Worm (Caenorhabditis elegans) whole organism, midembryonic: ENCODE results near the gene Y54G11A.14.
A peak's percentile ranks its signal among the peaks of the same experiment; 100 is the strongest.
"Not testable (repeated sequence)": the region's sequence is repeated elsewhere in the genome, so short reads cannot be mapped to it uniquely, and the experiment has no call there.

Experiments
- cog-1 ChIP-seq: sonication (generic microtip); optimal IDR thresholded peaks from 2 replicates; lab custom pipeline; 2016; ENCODE audit warnings: missing genetic modification characterization, missing compliant biosample characterization
- flt-1 ChIP-seq: fragments of 200-800 bp; sonication (Bioruptor generic); IDR thresholded peaks from 2 replicates; pipeline ENCODE4 v1.3.6; 2022; ENCODE audit warnings: missing genetic modification characterization, missing compliant biosample characterization
- klf-2 ChIP-seq: fragments of 200-800 bp; sonication (Bioruptor generic); conservative IDR thresholded peaks from 2 replicates; pipeline ENCODE4 v1.3.6; 2022; ENCODE audit warnings: missing genetic modification reagents, missing genetic modification characterization, missing compliant biosample characterization
- med-1 ChIP-seq: sonication (generic microtip); optimal IDR thresholded peaks from 2 replicates; lab custom pipeline; 2017; ENCODE audit warnings: missing genetic modification characterization, mild to moderate bottlenecking, missing compliant biosample characterization, antibody characterized with exemption, missing genetic modification reagents; ENCODE audit not compliant: insufficient read depth
- ref-1 ChIP-seq: fragments of 200-800 bp; sonication (Bioruptor generic); conservative IDR thresholded peaks from 2 replicates; pipeline ENCODE4 v1.3.6; 2022; ENCODE audit warnings: missing genetic modification reagents, missing genetic modification characterization, missing compliant biosample characterization
- tab-1 ChIP-seq: fragments of 200-800 bp; sonication (Bioruptor generic); IDR thresholded peaks from 2 replicates; pipeline ENCODE4 v1.3.6; 2022; ENCODE audit warnings: missing genetic modification characterization, missing compliant biosample characterization
- ztf-23 ChIP-seq: fragments of 200-800 bp; sonication (Bioruptor generic); IDR thresholded peaks from 2 replicates; pipeline ENCODE4 v1.3.6; 2022; ENCODE audit warnings: missing genetic modification reagents, missing genetic modification characterization, missing compliant biosample characterization
- ztf-29 ChIP-seq: fragments of 200-800 bp; sonication (Bioruptor generic); IDR thresholded peaks from 2 replicates; pipeline ENCODE4 v1.3.6; 2022; ENCODE audit warnings: missing genetic modification reagents, missing genetic modification characterization, missing compliant biosample characterization

DNA sequence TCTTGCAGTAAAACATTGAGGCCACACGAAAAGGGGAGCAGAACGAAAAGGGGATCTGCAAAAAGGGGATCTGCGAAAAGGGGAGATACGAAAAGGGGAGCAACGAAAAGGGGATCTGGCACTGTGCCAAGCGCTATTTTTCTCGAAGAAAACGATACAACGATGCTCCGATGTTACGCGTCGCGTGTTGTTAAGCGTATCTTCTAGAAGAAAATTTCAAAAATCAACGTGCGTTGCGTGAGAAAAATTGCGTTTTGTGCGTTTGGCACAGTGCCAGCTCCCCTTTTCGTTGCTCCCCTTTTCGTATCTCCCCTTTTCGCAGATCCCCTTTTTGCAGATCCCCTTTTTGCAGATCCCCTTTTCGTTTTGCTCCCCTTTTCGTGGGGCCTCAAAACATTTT, 28.3 kb downstream of the Y54G11A.14 start, which contains the start of gene Y54G11A.9:
- TF ChIP-seq klf-2 (GFP tag; lab: Robert Waterston, UW); flt-1 (GFP tag; lab: Robert Waterston, UW); ztf-29 (GFP tag; lab: Robert Waterston, UW); cog-1; tab-1 (GFP tag; lab: Robert Waterston, UW); med-1 (GFP tag; lab: Kevin White, UChicago); ref-1 (GFP tag; lab: Robert Waterston, UW): not testable (repeated sequence)
- TF ChIP-seq ztf-23 (GFP tag; lab: Robert Waterston, UW), result 0 out of 2 replicates have a peak, but pooled peaks have one; percentile 29
